Worm (Caenorhabditis elegans) whole organism, L1 larva: ENCODE results near the gene F35H10.6.
A peak's percentile ranks its signal among the peaks of the same experiment; 100 is the strongest.

ENCODE experiments used
- C16A3.4 ChIP-seq: fragments of 150-350 bp; optimal IDR thresholded peaks from 2 replicates; lab custom pipeline; 2014; ENCODE audit warnings: missing biosample characterization, missing genetic modification characterization
- C34B4.2 ChIP-seq: sonication (generic microtip); optimal IDR thresholded peaks from 2 replicates; lab custom pipeline; 2017; ENCODE audit warnings: mild to moderate bottlenecking, missing genetic modification characterization, missing compliant biosample characterization
- blmp-1 ChIP-seq: fragments of 150-350 bp; optimal IDR thresholded peaks from 2 replicates; lab custom pipeline; 2014; ENCODE audit warnings: missing biosample characterization, missing genetic modification characterization
- ceh-63 ChIP-seq: fragments of 200-800 bp; sonication (Bioruptor generic); optimal IDR thresholded peaks from 2 replicates; lab custom pipeline; 2018; ENCODE audit warnings: mild to moderate bottlenecking, missing genetic modification characterization, missing compliant biosample characterization
- dpl-1 ChIP-seq, 3 experiments: fragments of 150-350 bp in 2 of 3; sonication (generic microtip) in 1 of 3; optimal IDR thresholded peaks; 2 replicates each; lab custom pipeline; 2014 to 2017; ENCODE audit warnings: missing biosample characterization in 3 of 3, missing genetic modification characterization in 3 of 3, missing genetic modification reagents in 3 of 3
- dsc-1 ChIP-seq: sonication (generic microtip); optimal IDR thresholded peaks from 2 replicates; lab custom pipeline; 2016; ENCODE audit warnings: mild to moderate bottlenecking, missing genetic modification characterization, missing compliant biosample characterization
- efl-1 ChIP-seq, 4 experiments: fragments of 150-350 bp; optimal IDR thresholded peaks in 3 of 4; peaks in 1 of 4; 1 replicate in 1 of 4; 2 replicates in 3 of 4; lab custom pipeline; 2014; ENCODE audit warnings: missing biosample characterization in 2 of 4, missing genetic modification characterization in 2 of 4, missing genetic modification reagents in 2 of 4
- egl-13 ChIP-seq: sonication (generic microtip); optimal IDR thresholded peaks from 2 replicates; lab custom pipeline; 2016; ENCODE audit warnings: missing genotype, missing genetic modification reagents, missing genetic modification characterization, missing compliant biosample characterization
- egl-27 ChIP-seq, 2 experiments: fragments of 150-350 bp in 1 of 2; sonication (generic microtip); optimal IDR thresholded peaks; 3 replicates each; lab custom pipeline; 2017 to 2018; ENCODE audit warnings: missing biosample characterization in 2 of 2, missing genetic modification characterization in 2 of 2, missing genetic modification reagents in 2 of 2
- elt-2 ChIP-seq: sonication (generic microtip); optimal IDR thresholded peaks from 2 replicates; lab custom pipeline; 2016; ENCODE audit warnings: missing genetic modification characterization, mild to moderate bottlenecking, inconsistent platforms, missing compliant biosample characterization, missing genetic modification reagents
- ets-5 ChIP-seq: fragments of 200-800 bp; sonication (Bioruptor generic); IDR thresholded peaks from 2 replicates; pipeline ENCODE4 v1.3.6; 2022; ENCODE audit warnings: missing genetic modification characterization, missing compliant biosample characterization
- fkh-4 ChIP-seq: sonication (generic microtip); optimal IDR thresholded peaks from 2 replicates; lab custom pipeline; 2016; ENCODE audit warnings: missing compliant biosample characterization, missing genetic modification characterization, borderline replicate concordance
- fos-1 ChIP-seq: fragments of 150-350 bp; optimal IDR thresholded peaks from 2 replicates; lab custom pipeline; 2014; ENCODE audit warnings: missing biosample characterization, missing genetic modification characterization
- hlh-17 ChIP-seq: fragments of 200-800 bp; sonication (Bioruptor generic); optimal IDR thresholded peaks from 2 replicates; lab custom pipeline; 2018; ENCODE audit warnings: missing genetic modification characterization, mild to moderate bottlenecking, missing compliant biosample characterization, moderate library complexity, borderline replicate concordance
- isw-1 ChIP-seq: fragments of 200-800 bp; sonication (Bioruptor generic); IDR thresholded peaks from 2 replicates; pipeline ENCODE4 v1.3.6; 2022; ENCODE audit warnings: missing genetic modification characterization, missing compliant biosample characterization
- lin-13 ChIP-seq: fragments of 150-350 bp; optimal IDR thresholded peaks from 2 replicates; lab custom pipeline; 2014; ENCODE audit warnings: missing biosample characterization, missing genetic modification reagents, missing genetic modification characterization
- lin-14 ChIP-seq: fragments of 200-800 bp; sonication (Bioruptor generic); optimal IDR thresholded peaks from 2 replicates; lab custom pipeline; 2018; ENCODE audit warnings: mild to moderate bottlenecking, missing genetic modification characterization, moderate library complexity, missing compliant biosample characterization
- lin-35 ChIP-seq, 2 experiments: fragments of 150-350 bp; optimal IDR thresholded peaks; 2 replicates each; lab custom pipeline; 2014; ENCODE audit warnings: missing biosample characterization in 2 of 2, missing genetic modification characterization in 2 of 2, missing genetic modification reagents in 2 of 2
- lir-3 ChIP-seq: sonication (generic microtip); optimal IDR thresholded peaks from 2 replicates; lab custom pipeline; 2016; ENCODE audit warnings: mild to moderate bottlenecking, missing genetic modification characterization, moderate library complexity, missing compliant biosample characterization; ENCODE audit not compliant: poor library complexity
- lsy-2 ChIP-seq, 2 experiments: fragments of 150-350 bp; optimal IDR thresholded peaks; 2 replicates each; lab custom pipeline; 2014; ENCODE audit warnings: missing biosample characterization in 2 of 2, missing genetic modification characterization in 2 of 2
- mdl-1 ChIP-seq, 2 experiments: fragments of 150-350 bp; optimal IDR thresholded peaks; 2 replicates each; lab custom pipeline; 2014 to 2017; ENCODE audit warnings: missing biosample characterization in 2 of 2, missing genetic modification characterization in 2 of 2, inconsistent platforms in 1 of 2
- nhr-237 ChIP-seq: fragments of 150-350 bp; optimal IDR thresholded peaks from 2 replicates; lab custom pipeline; 2014; ENCODE audit warnings: missing biosample characterization, missing genetic modification characterization
- nhr-47 ChIP-seq: sonication (generic microtip); optimal IDR thresholded peaks from 2 replicates; lab custom pipeline; 2016; ENCODE audit warnings: mild to moderate bottlenecking, missing genetic modification characterization, moderate library complexity, missing compliant biosample characterization
- nhr-76 ChIP-seq: sonication (generic microtip); optimal IDR thresholded peaks from 2 replicates; lab custom pipeline; 2017; ENCODE audit warnings: missing biosample characterization, missing genetic modification characterization
- nhr-77 ChIP-seq: fragments of 150-350 bp; optimal IDR thresholded peaks from 2 replicates; lab custom pipeline; 2014; ENCODE audit warnings: missing biosample characterization, missing genetic modification characterization
- nhr-84 ChIP-seq: sonication (generic microtip); optimal IDR thresholded peaks from 2 replicates; lab custom pipeline; 2017; ENCODE audit warnings: missing biosample characterization, missing genetic modification characterization
- nhr-85 ChIP-seq: sonication (generic microtip); peaks from one replicate; lab custom pipeline; 2016; ENCODE audit warnings: missing genetic modification characterization, inconsistent platforms, missing compliant biosample characterization
- nhr-90 ChIP-seq: sonication (generic microtip); optimal IDR thresholded peaks from 2 replicates; lab custom pipeline; 2016; ENCODE audit warnings: mild to moderate bottlenecking, missing genetic modification characterization, missing compliant biosample characterization; ENCODE audit not compliant: poor library complexity
- pqm-1 ChIP-seq: sonication (generic microtip); optimal IDR thresholded peaks from 3 replicates; lab custom pipeline; 2017; ENCODE audit warnings: missing biosample characterization, missing genetic modification characterization
- snu-23 ChIP-seq: sonication (generic microtip); optimal IDR thresholded peaks from 2 replicates; lab custom pipeline; 2016; ENCODE audit warnings: missing genetic modification characterization, missing compliant biosample characterization
- sox-4 ChIP-seq: sonication (generic microtip); optimal IDR thresholded peaks from 2 replicates; lab custom pipeline; 2016; ENCODE audit warnings: missing genetic modification characterization, missing compliant biosample characterization
- sptf-1 ChIP-seq: fragments of 150-350 bp; optimal IDR thresholded peaks from 2 replicates; lab custom pipeline; 2014; ENCODE audit warnings: missing biosample characterization, missing genetic modification characterization
- tbx-2 ChIP-seq: sonication (generic microtip); optimal IDR thresholded peaks from 2 replicates; lab custom pipeline; 2016; ENCODE audit warnings: missing genetic modification characterization, missing compliant biosample characterization
- tlp-1 ChIP-seq: fragments of 150-350 bp; optimal IDR thresholded peaks from 2 replicates; lab custom pipeline; 2014; ENCODE audit warnings: missing biosample characterization, missing genetic modification characterization
- unc-30 ChIP-seq: sonication (generic microtip); optimal IDR thresholded peaks from 2 replicates; lab custom pipeline; 2017; ENCODE audit warnings: missing biosample characterization, missing genetic modification characterization
- unc-62 ChIP-seq: fragments of 150-350 bp; optimal IDR thresholded peaks from 2 replicates; lab custom pipeline; 2014; ENCODE audit warnings: missing biosample characterization, missing genetic modification reagents, missing genetic modification characterization
- unc-98 ChIP-seq: fragments of 200-800 bp; sonication (Bioruptor generic); IDR thresholded peaks from 2 replicates; pipeline ENCODE4 v1.3.6; 2022; ENCODE audit warnings: missing genetic modification characterization, missing compliant biosample characterization
- zip-4 ChIP-seq: fragments of 200-800 bp; sonication (Bioruptor generic); optimal IDR thresholded peaks from 2 replicates; lab custom pipeline; 2018; ENCODE audit warnings: mild to moderate bottlenecking, missing genetic modification characterization, moderate library complexity, missing compliant biosample characterization
- ztf-11 ChIP-seq, 2 experiments: sonication (generic microtip); optimal IDR thresholded peaks; 2 replicates each; lab custom pipeline; 2016 to 2017; ENCODE audit warnings: missing genetic modification characterization in 2 of 2, missing biosample characterization in 1 of 2, missing compliant biosample characterization in 1 of 2

F35H10.6 gene

ce11 chrIV:8252856-8253255, 46.9 kb upstream of the F35H10.6 start (continued):
- TF ChIP-seq lin-13 (GFP tag; lab: Kevin White, UChicago) (peak; percentile 30), lin-14 (GFP tag; lab: Kevin White, UChicago) (peak; percentile 60), dsc-1 (tag; lab: Kevin White, UChicago) (peak; percentile 68), nhr-47 (tag; lab: Kevin White, UChicago) (peak; percentile 79), nhr-77 (tag; lab: Kevin White, UChicago) (peak; percentile 65), tbx-2 (peak; percentile 62), blmp-1 (tag; lab: Kevin White, UChicago) (peak; percentile 17), efl-1 (optimal IDR thresholded peaks at IDR 0.05; lab: Kevin White, UChicago) (peak; percentile 56), efl-1 (GFP tag; optimal IDR thresholded peaks at IDR 0.05 in 1 of 2; lab: Kevin White, UChicago) (peak; percentile 51 to 95), nhr-84 (no peak), nhr-90 (peak; percentile 73), C34B4.2 (tag; lab: Kevin White, UChicago) (no peak), mdl-1 (tag; optimal IDR thresholded peaks at IDR 0.05; lab: Kevin White, UChicago) (peak in 1 of 2 experiments; percentile 91), unc-62 (no peak), egl-27 (tag; optimal IDR thresholded peaks at IDR 0.05; lab: Kevin White, UChicago) (no peak), snu-23 (peak; percentile 80)
- TF ChIP-seq, all 84 proteins: peak for 39

ce11 chrIV:8254193-8254592, 45.5 kb upstream of the F35H10.6 start:
- no peak for TF ChIP-seq blmp-1 (tag; lab: Kevin White, UChicago)
- TF ChIP-seq fos-1 (tag; lab: Kevin White, UChicago), result no peak
- no peak for TF ChIP-seq fkh-4 (tag; lab: Kevin White, UChicago)
- TF ChIP-seq nhr-85, result no peak
- no peak for TF ChIP-seq nhr-76 (tag; lab: Kevin White, UChicago)
- no peak for TF ChIP-seq unc-30 (tag; lab: Kevin White, UChicago)
- no peak for TF ChIP-seq isw-1 (GFP tag; lab: Robert Waterston, UW)
- TF ChIP-seq lin-35 (GFP tag; optimal IDR thresholded peaks at IDR 0.05; lab: Kevin White, UChicago), result no peak
- TF ChIP-seq lsy-2 (tag; optimal IDR thresholded peaks at IDR 0.05; lab: Kevin White, UChicago), result no peak
- no peak for TF ChIP-seq C16A3.4
- no peak for TF ChIP-seq sptf-1 (tag; lab: Kevin White, UChicago)
- no peak for TF ChIP-seq tlp-1 (tag; lab: Kevin White, UChicago)
- TF ChIP-seq hlh-17, result no peak
- no peak for TF ChIP-seq zip-4
- TF ChIP-seq nhr-237 (tag; lab: Kevin White, UChicago), result no peak
- TF ChIP-seq lin-14 (GFP tag; lab: Kevin White, UChicago), result no peak
- no peak for TF ChIP-seq unc-98
- no peak for TF ChIP-seq egl-27 (tag; optimal IDR thresholded peaks at IDR 0.05; lab: Kevin White, UChicago)
- no peak for TF ChIP-seq sox-4 (tag; lab: Kevin White, UChicago)
- TF ChIP-seq ceh-63 (GFP tag; lab: Kevin White, UChicago), result no peak

- TF ChIP-seq elt-2 (tag; lab: Kevin White, UChicago), result peak; percentile 33
- no peak for TF ChIP-seq lir-3 (tag; lab: Kevin White, UChicago)
These were observed 44.5 kb upstream of the F35H10.6 start for ce11 chrIV:8255221-8255620.

- TF ChIP-seq dpl-1 (GFP tag; optimal IDR thresholded peaks at IDR 0.05; lab: Kevin White, UChicago), result no peak
- TF ChIP-seq egl-13 (tag; lab: Kevin White, UChicago), result no peak
- TF ChIP-seq isw-1 (GFP tag; lab: Robert Waterston, UW), result no peak
- TF ChIP-seq nhr-237 (tag; lab: Kevin White, UChicago), result no peak
- TF ChIP-seq unc-98, result no peak
- TF ChIP-seq nhr-85, result no peak
- TF ChIP-seq ets-5 (GFP tag; lab: Robert Waterston, UW), result no peak
- TF ChIP-seq pqm-1, result no peak
- TF ChIP-seq ztf-11 (tag; optimal IDR thresholded peaks at IDR 0.05; lab: Kevin White, UChicago), result no peak
- TF ChIP-seq snu-23, result no peak
These were observed 39.8 kb upstream of the F35H10.6 start, which contains the start of gene K07H8.7 for ce11 chrIV:8259904-8260303. TSS of gene K07H8.7 (minus strand) at chrIV:8260004.
